Fruit fly (Drosophila melanogaster): Measurements from ENCODE around the gene msd5.

The msd5 gene

dm6 chr3L:1368201-1368617 lies 35.3 kb upstream of the msd5 start (continued):
- TF ChIP-seq CG15011 (GFP tag; optimal IDR thresholded peaks at IDR 0.05), result peak; percentile 33
- no peak for TF ChIP-seq Hey (tag; optimal IDR thresholded peaks at IDR 0.05)
- TF ChIP-seq emc (GFP tag; optimal IDR thresholded peaks at IDR 0.05), result peak; percentile 47
- peak; percentile 35 for TF ChIP-seq Bteb2 (GFP tag; optimal IDR thresholded peaks at IDR 0.05)
- TF ChIP-seq HmgZ (tag; optimal IDR thresholded peaks at IDR 0.05), result peak; percentile 63
- peak; percentile 23 for TF ChIP-seq CG15601 (tag; optimal IDR thresholded peaks at IDR 0.05)
- TF ChIP-seq fd64A (GFP tag; optimal IDR thresholded peaks at IDR 0.05), result peak; percentile 22
- peak; percentile 54 for TF ChIP-seq tio (GFP tag; optimal IDR thresholded peaks at IDR 0.05)
- TF ChIP-seq Rx (GFP tag; IDR thresholded peaks at IDR 0.05), result peak; percentile 81
- TF ChIP-seq CG32767 (GFP tag; IDR thresholded peaks at IDR 0.05), result peak; percentile 71
- TF ChIP-seq pros (GFP tag; optimal IDR thresholded peaks at IDR 0.05), result no peak
- no peak for TF ChIP-seq CG6765 (GFP tag; optimal IDR thresholded peaks at IDR 0.05)
- peak; percentile 80 for TF ChIP-seq Hmr (GFP tag; optimal IDR thresholded peaks at IDR 0.05)
- TF ChIP-seq CG11504 (tag; optimal IDR thresholded peaks at IDR 0.05), result peak; percentile 74
- peak; percentile 80 for TF ChIP-seq CG30403 (GFP tag; optimal IDR thresholded peaks at IDR 0.05)
- peak; percentile 56 for TF ChIP-seq NfI (GFP tag; optimal IDR thresholded peaks at IDR 0.05)
- TF ChIP-seq lmd (GFP tag; IDR thresholded peaks at IDR 0.05), result peak; percentile 89
- peak; percentile 87 for TF ChIP-seq CG12769 (tag; optimal IDR thresholded peaks at IDR 0.05)
- TF ChIP-seq sqz (GFP tag; optimal IDR thresholded peaks at IDR 0.05), result peak; percentile 24
- peak; percentile 65 for TF ChIP-seq NFAT (GFP tag; IDR thresholded peaks at IDR 0.05)
- TF ChIP-seq Dip2 (GFP tag; IDR thresholded peaks at IDR 0.05), result no peak
- TF ChIP-seq CG6813 (GFP tag; optimal IDR thresholded peaks at IDR 0.05), result peak; percentile 75
- no peak for TF ChIP-seq tna (GFP tag; IDR thresholded peaks at IDR 0.05; ENCODE audit: partially characterized antibody)
- no peak for TF ChIP-seq gfzf (GFP tag; optimal IDR thresholded peaks at IDR 0.05)
- TF ChIP-seq ewg (GFP tag; optimal IDR thresholded peaks at IDR 0.05), result peak; percentile 40
- TF ChIP-seq pan (optimal IDR thresholded peaks at IDR 0.05), result no peak
- TF ChIP-seq pan (GFP tag; optimal IDR thresholded peaks at IDR 0.05 in 1 of 2, IDR thresholded peaks at IDR 0.05 in 1 of 2), result peak in 1 of 2 experiments; percentile 92
- TF ChIP-seq CG11695 (GFP tag; IDR thresholded peaks at IDR 0.05), result peak; percentile 85
- peak; percentile 58; the same call in 1 of the 2 replicates for TF ChIP-seq CG5953 (GFP tag; IDR thresholded peaks at IDR 0.05)
- TF ChIP-seq Chrac-16 (GFP tag; optimal IDR thresholded peaks at IDR 0.05), result peak; percentile 86
- no peak for TF ChIP-seq yki (optimal IDR thresholded peaks at IDR 0.05)
- no peak for TF ChIP-seq CG9797 (GFP tag; optimal IDR thresholded peaks at IDR 0.05)
- no peak for TF ChIP-seq Hr39 (optimal IDR thresholded peaks at IDR 0.05)
- peak; percentile 79 for TF ChIP-seq CG1602 (GFP tag; optimal IDR thresholded peaks at IDR 0.05)
- peak; percentile 70; the same call in 2 of the 3 replicates for TF ChIP-seq CG2199 (GFP tag; IDR thresholded peaks at IDR 0.05)
- no peak for TF ChIP-seq nom (GFP tag; optimal IDR thresholded peaks at IDR 0.05)
- peak; percentile 45 for TF ChIP-seq gsb-n (tag; optimal IDR thresholded peaks at IDR 0.05)
- TF ChIP-seq so (GFP tag; IDR thresholded peaks at IDR 0.05), result peak; percentile 84
- TF ChIP-seq Mad (GFP tag; optimal IDR thresholded peaks at IDR 0.05), result peak; percentile 66
- peak; percentile 79 for TF ChIP-seq CG11093 (GFP tag; IDR thresholded peaks at IDR 0.05)
- TF ChIP-seq vfl (GFP tag; optimal IDR thresholded peaks at IDR 0.05), result peak; percentile 36
- peak; percentile 74 for TF ChIP-seq nmo (GFP tag; optimal IDR thresholded peaks at IDR 0.05)
- TF ChIP-seq ssp (GFP tag; IDR thresholded peaks at IDR 0.05), result peak; percentile 64
- peak; percentile 46; the same call in 1 of the 2 replicates for TF ChIP-seq Oaz (GFP tag; IDR thresholded peaks at IDR 0.05)
- TF ChIP-seq CG8089 (GFP tag; optimal IDR thresholded peaks at IDR 0.05), result peak; percentile 47
- TF ChIP-seq HLH54F (GFP tag; optimal IDR thresholded peaks at IDR 0.05), result peak; percentile 69
- peak; percentile 75 for TF ChIP-seq az2 (GFP tag; optimal IDR thresholded peaks at IDR 0.05)
- peak; percentile 22 for TF ChIP-seq CG4854 (GFP tag; optimal IDR thresholded peaks at IDR 0.05)
- TF ChIP-seq CG4360 (GFP tag; IDR thresholded peaks at IDR 0.05), result peak; percentile 88
- TF ChIP-seq eve (GFP tag; optimal IDR thresholded peaks at IDR 0.05), result peak; percentile 73 to 92
- TF ChIP-seq CG7839 (tag; optimal IDR thresholded peaks at IDR 0.05), result peak; percentile 79
- TF ChIP-seq Six4 (GFP tag; optimal IDR thresholded peaks at IDR 0.05), result peak; percentile 61

All from whole organism, embryonic.